Fruit fly (Drosophila melanogaster): ENCODE measurements around the gene CG4502.

CG4502 gene

DNA sequence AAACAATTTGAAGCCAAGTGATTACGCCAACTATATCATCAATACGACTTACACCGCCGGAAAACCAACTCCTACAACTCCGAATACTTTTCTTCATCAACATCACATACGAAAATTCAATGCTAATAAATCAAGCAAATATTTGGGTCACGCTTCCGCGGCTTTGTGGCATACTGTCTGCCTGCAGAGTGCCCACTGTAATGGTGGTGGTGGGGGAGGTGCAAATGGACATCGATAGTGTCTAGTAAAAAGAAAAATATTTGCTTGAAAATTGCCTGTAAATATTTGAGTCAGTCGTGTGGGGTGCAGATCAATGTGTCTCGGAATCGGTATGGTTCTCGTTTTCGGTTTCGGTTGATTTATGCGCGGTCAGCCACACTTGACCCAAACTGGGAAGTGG is 38.2 kb downstream of the CG4502 start (continued):
- TF ChIP-seq GATAe (GFP tag; conservative IDR thresholded peaks at IDR 0.05) (no peak), dmrt99B (tag; optimal IDR thresholded peaks at IDR 0.05) (peak; percentile 1), mld (GFP tag; IDR thresholded peaks at IDR 0.05; ENCODE audit: partially characterized antibody) (no peak), sr (GFP tag; IDR thresholded peaks at IDR 0.05) (no peak), Ada2b (GFP tag; IDR thresholded peaks at IDR 0.05) (no peak), CG1603 (tag; optimal IDR thresholded peaks at IDR 0.05) (peak; percentile 13), CG3995 (GFP tag; optimal IDR thresholded peaks at IDR 0.05) (no peak), pum (GFP tag; optimal IDR thresholded peaks at IDR 0.05) (no peak), CG10274 (GFP tag; optimal IDR thresholded peaks at IDR 0.05) (no peak), onecut (GFP tag; IDR thresholded peaks at IDR 0.05) (0 out of 2 replicates have a peak, but pooled peaks have one; percentile 9), Myb (GFP tag; optimal IDR thresholded peaks at IDR 0.05) (no peak), Oaz (GFP tag; IDR thresholded peaks at IDR 0.05) (no peak), cas (GFP tag; IDR thresholded peaks at IDR 0.05) (no peak), CG15269 (tag; optimal IDR thresholded peaks at IDR 0.05) (no peak), Xbp1 (GFP tag; optimal IDR thresholded peaks at IDR 0.05) (no peak), Hand (GFP tag; optimal IDR thresholded peaks at IDR 0.05) (no peak), dan (GFP tag; IDR thresholded peaks at IDR 0.05) (no peak), vnd (GFP tag; IDR thresholded peaks at IDR 0.05; ENCODE audit: partially characterized antibody) (no peak), Hr78 (GFP tag; optimal IDR thresholded peaks at IDR 0.05) (peak in 1 of 2 experiments; percentile 45), Dp (GFP tag; optimal IDR thresholded peaks at IDR 0.05) (no peak), Hmx (GFP tag; optimal IDR thresholded peaks at IDR 0.05) (no peak), Gug (GFP tag; IDR thresholded peaks at IDR 0.05) (no peak), pzg (GFP tag; optimal IDR thresholded peaks at IDR 0.05) (no peak), ewg (GFP tag; optimal IDR thresholded peaks at IDR 0.05) (no peak), D19A (tag; optimal IDR thresholded peaks at IDR 0.05) (peak; percentile 52), pita (GFP tag; optimal IDR thresholded peaks at IDR 0.05) (no peak), Atf-2 (GFP tag; optimal IDR thresholded peaks at IDR 0.05) (no peak), CG7271 (tag; optimal IDR thresholded peaks at IDR 0.05) (no peak), CG15696 (tag; optimal IDR thresholded peaks at IDR 0.05) (peak; percentile 23), PHDP (tag; optimal IDR thresholded peaks at IDR 0.05) (peak; percentile 27), HmgD (GFP tag; optimal IDR thresholded peaks at IDR 0.05) (no peak), CG3407 (GFP tag; optimal IDR thresholded peaks at IDR 0.05) (no peak), Jarid2 (GFP tag; optimal IDR thresholded peaks at IDR 0.05) (no peak)

DNA sequence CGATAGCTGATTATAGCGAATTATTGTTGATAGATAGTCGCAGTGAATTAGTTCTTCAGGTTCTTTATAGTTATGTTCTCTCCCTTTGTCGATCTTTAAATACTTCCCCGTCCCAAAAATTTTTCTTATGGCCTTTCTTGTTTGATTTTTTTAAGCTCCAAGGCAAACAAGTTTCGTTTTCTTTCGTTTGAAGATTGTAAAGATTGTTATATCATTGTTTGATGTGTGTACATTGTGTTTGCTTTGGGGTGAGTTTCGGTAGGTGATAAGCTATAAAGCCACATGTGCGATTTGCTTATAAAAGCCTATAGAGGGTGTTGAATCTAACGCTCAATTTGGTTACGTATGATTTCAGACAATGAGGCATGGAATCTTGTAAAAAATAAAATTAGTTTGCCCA is 45.3 kb downstream of the CG4502 start:
- TF ChIP-seq CG17359 (tag; optimal IDR thresholded peaks at IDR 0.05) (peak; percentile 11), PHDP (tag; optimal IDR thresholded peaks at IDR 0.05) (no peak), Camta (GFP tag; optimal IDR thresholded peaks at IDR 0.05) (peak; percentile 58), Rfx (GFP tag; IDR thresholded peaks at IDR 0.05) (no peak), CG1602 (GFP tag; optimal IDR thresholded peaks at IDR 0.05) (no peak), CG3838 (GFP tag; optimal IDR thresholded peaks at IDR 0.05) (peak; percentile 2), CG15073 (GFP tag; optimal IDR thresholded peaks at IDR 0.05) (no peak), CG12299 (tag; optimal IDR thresholded peaks at IDR 0.05) (peak; percentile 4), CG14050 (GFP tag; IDR thresholded peaks at IDR 0.05) (no peak), slbo (GFP tag; IDR thresholded peaks at IDR 0.05) (no peak), pnt (GFP tag; optimal IDR thresholded peaks at IDR 0.05) (peak; percentile 12), CG5953 (GFP tag; IDR thresholded peaks at IDR 0.05) (0 out of 2 replicates have a peak, but pooled peaks have one; percentile 25), CG15601 (tag; optimal IDR thresholded peaks at IDR 0.05) (peak; percentile 73), Fer3 (tag; optimal IDR thresholded peaks at IDR 0.05) (peak; percentile 2), CG31224 (GFP tag; IDR thresholded peaks at IDR 0.05) (no peak), Med (GFP tag) (peak; percentile 54), Sox100B (GFP tag; optimal IDR thresholded peaks at IDR 0.05) (peak; percentile 26), sens (GFP tag) (peak; percentile 94), ab (GFP tag; optimal IDR thresholded peaks at IDR 0.05) (no peak), HLH4C (GFP tag; IDR thresholded peaks at IDR 0.05; ENCODE audit: partially characterized antibody) (no peak), CG17361 (GFP tag; IDR thresholded peaks at IDR 0.05) (no peak)
